Worm (Caenorhabditis elegans) whole organism, L2 larva: ENCODE results near the gene cyp-13A8.

Source experiments
- blmp-1 ChIP-seq: sonication (generic microtip); optimal IDR thresholded peaks from 2 replicates; lab custom pipeline; 2017; ENCODE audit warnings: missing genetic modification characterization, mild to moderate bottlenecking, missing compliant biosample characterization, antibody characterized with exemption, moderate library complexity; ENCODE audit not compliant: insufficient read depth
- ceh-82 ChIP-seq: fragments of 150-350 bp; optimal IDR thresholded peaks from 2 replicates; lab custom pipeline; 2014; ENCODE audit warnings: missing biosample characterization, missing genetic modification characterization
- dmd-4 ChIP-seq: sonication (generic microtip); optimal IDR thresholded peaks from 2 replicates; lab custom pipeline; 2017; ENCODE audit warnings: missing biosample characterization, missing genetic modification characterization
- gmeb-1 ChIP-seq: fragments of 150-350 bp; optimal IDR thresholded peaks from 2 replicates; lab custom pipeline; 2014; ENCODE audit warnings: missing biosample characterization, missing genetic modification characterization
- nhr-12 ChIP-seq: fragments of 150-350 bp; optimal IDR thresholded peaks from 2 replicates; lab custom pipeline; 2014; ENCODE audit warnings: missing biosample characterization, missing genetic modification characterization
- nhr-23 ChIP-seq: fragments of 150-350 bp; optimal IDR thresholded peaks from 2 replicates; lab custom pipeline; 2014; ENCODE audit warnings: missing biosample characterization, missing genetic modification reagents, missing genetic modification characterization
- nhr-237 ChIP-seq: fragments of 150-350 bp; optimal IDR thresholded peaks from 2 replicates; lab custom pipeline; 2014; ENCODE audit warnings: missing biosample characterization, missing genetic modification characterization
- nhr-25 ChIP-seq: fragments of 150-350 bp; sonication (generic microtip); optimal IDR thresholded peaks from 3 replicates; lab custom pipeline; 2014; ENCODE audit warnings: missing biosample characterization, missing genetic modification characterization
- nhr-77 ChIP-seq: fragments of 150-350 bp; optimal IDR thresholded peaks from 2 replicates; lab custom pipeline; 2014; ENCODE audit warnings: missing biosample characterization, missing genetic modification characterization
- unc-39 ChIP-seq: fragments of 150-350 bp; optimal IDR thresholded peaks from 2 replicates; lab custom pipeline; 2014; ENCODE audit warnings: missing biosample characterization, missing genetic modification characterization
- unc-62 ChIP-seq: fragments of 150-350 bp; optimal IDR thresholded peaks from 2 replicates; lab custom pipeline; 2014; ENCODE audit warnings: missing biosample characterization, missing genetic modification reagents, missing genetic modification characterization

- no peak for TF ChIP-seq nhr-12
- no peak for TF ChIP-seq gmeb-1 (tag; lab: Kevin White, UChicago)
- TF ChIP-seq nhr-77 (tag; lab: Kevin White, UChicago) = no peak
- no peak for TF ChIP-seq unc-62
- TF ChIP-seq ceh-82 (tag; lab: Kevin White, UChicago) = no peak
- no peak for TF ChIP-seq unc-39 (tag; lab: Kevin White, UChicago)
- no peak for TF ChIP-seq nhr-237 (tag; lab: Kevin White, UChicago)
- no peak for TF ChIP-seq dmd-4
- no peak for TF ChIP-seq blmp-1 (tag; lab: Kevin White, UChicago)
- no peak for TF ChIP-seq nhr-23 (tag; lab: Kevin White, UChicago)
- no peak for TF ChIP-seq nhr-25 (tag; lab: Kevin White, UChicago)
These were observed 4.0 kb downstream of the cyp-13A8 start, which contains the start of gene cyp-13A7 for ce11 chrII:9803320-9803719.
